Worm (Caenorhabditis elegans): ENCODE results near the gene skih-2.

Gene skih-2

DNA sequence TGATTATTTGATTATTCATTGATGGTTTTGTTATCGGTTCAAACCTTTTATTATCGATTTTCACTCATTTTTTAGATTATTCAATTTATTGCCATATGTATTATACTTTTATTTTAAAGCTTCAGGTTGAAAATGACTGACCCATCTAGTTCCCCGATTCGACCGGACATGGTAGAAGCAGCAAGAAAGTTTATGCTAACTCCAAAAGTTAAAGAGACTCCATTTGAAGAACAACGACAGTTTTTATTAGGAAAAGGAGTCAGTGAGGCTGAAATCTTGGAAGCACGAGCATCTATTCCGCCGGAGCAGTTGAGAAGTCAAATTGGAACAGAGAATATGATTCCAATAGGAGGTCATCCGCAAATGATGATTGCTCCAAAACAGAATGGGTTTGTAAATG is 40.8 kb upstream of the skih-2 start, which contains the start of gene prx-14:
TSS of gene prx-14 (plus strand) at position 120 of the 400 bp plus-strand sequence.
- TF ChIP-seq ceh-39 (tag; optimal IDR thresholded peaks at IDR 0.05) (no peak), mls-2 (tag; optimal IDR thresholded peaks at IDR 0.05) (no peak), flh-1 (GFP tag; optimal IDR thresholded peaks at IDR 0.05) (no peak), M03D4.4 (tag; optimal IDR thresholded peaks at IDR 0.05) (no peak), lin-13 (tag; optimal IDR thresholded peaks at IDR 0.05) (no peak), elt-3 (tag; optimal IDR thresholded peaks at IDR 0.05) (no peak), drap-1 (GFP tag; optimal IDR thresholded peaks at IDR 0.05) (no peak), mep-1 (tag; optimal IDR thresholded peaks at IDR 0.05) (no peak), snpc-4 (tag; optimal IDR thresholded peaks at IDR 0.05) (no peak), tbx-8 (GFP tag; optimal IDR thresholded peaks at IDR 0.05) (no peak), ces-1 (GFP tag; optimal IDR thresholded peaks at IDR 0.05) (no peak), blmp-1 (tag; optimal IDR thresholded peaks at IDR 0.05) (no peak), ceh-43 (GFP tag; optimal IDR thresholded peaks at IDR 0.05) (no peak), ceh-83 (GFP tag; optimal IDR thresholded peaks at IDR 0.05) (no peak)

DNA sequence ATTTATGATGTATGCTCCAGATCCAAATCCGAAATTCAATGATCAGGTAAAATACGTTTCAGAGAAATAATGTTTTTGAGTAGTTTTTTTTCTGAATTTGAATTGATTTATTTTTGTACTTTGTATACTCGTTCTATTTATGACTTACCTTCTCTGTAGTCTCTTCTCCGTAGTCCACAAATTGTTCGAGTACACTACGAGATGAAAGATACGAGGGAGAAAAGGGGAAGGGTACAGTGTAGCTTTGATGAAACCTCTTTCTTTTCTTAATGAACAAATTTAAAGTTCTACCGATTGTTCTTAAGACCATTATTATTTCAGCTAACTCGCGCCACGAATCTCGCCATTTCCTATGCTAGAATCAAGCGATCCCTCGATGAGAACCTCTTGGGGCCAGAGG is 37.9 kb upstream of the skih-2 start:
- TF ChIP-seq unc-39 (tag; optimal IDR thresholded peaks at IDR 0.05) = no peak
- no peak for TF ChIP-seq cnd-1 (tag; optimal IDR thresholded peaks at IDR 0.05)

DNA sequence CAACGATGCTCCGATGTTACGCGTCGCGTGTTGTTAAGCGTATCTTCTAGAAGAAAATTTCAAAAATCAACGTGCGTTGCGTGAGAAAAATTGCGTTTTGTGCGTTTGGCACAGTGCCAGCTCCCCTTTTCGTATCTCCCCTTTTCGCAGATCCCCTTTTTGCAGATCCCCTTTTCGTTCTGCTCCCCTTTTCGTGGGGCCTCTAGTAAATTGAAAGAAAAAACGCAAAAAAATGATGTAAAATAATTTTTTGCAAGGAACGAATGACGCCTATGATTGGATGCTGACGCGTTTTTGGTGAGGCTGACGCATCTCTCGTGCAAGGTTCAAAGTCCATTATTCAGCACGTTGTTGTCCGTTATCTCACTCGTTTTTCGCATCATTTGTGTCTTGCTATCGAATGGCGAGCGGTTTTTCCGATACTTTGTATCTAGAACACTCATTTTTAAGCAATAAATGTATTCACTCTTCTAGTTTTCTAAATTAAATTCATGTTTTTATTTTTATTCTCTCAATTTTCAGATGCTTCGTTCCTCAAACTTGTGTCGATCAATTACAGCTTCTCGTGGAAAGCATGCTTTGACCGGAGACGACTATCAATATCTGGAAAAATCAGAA is 37.1 kb upstream of the skih-2 start, which contains the start of gene cpt-2:
TSS of gene cpt-2 (plus strand) at position 523 of the 618 bp plus-strand sequence.
- TF ChIP-seq elt-3 (tag; optimal IDR thresholded peaks at IDR 0.05) (peak; percentile 28), ces-1 (GFP tag; optimal IDR thresholded peaks at IDR 0.05) (peak; percentile 36), unc-62 (GFP tag; optimal IDR thresholded peaks at IDR 0.05) (peak; percentile 36), pha-4 (tag; optimal IDR thresholded peaks at IDR 0.05) (peak; percentile 25), nhr-237 (tag; optimal IDR thresholded peaks at IDR 0.05) (peak; percentile 17), lin-13 (tag; optimal IDR thresholded peaks at IDR 0.05) (peak; percentile 64), lsy-2 (tag; optimal IDR thresholded peaks at IDR 0.05) (peak; percentile 17), mep-1 (tag; optimal IDR thresholded peaks at IDR 0.05) (peak; percentile 4)

DNA sequence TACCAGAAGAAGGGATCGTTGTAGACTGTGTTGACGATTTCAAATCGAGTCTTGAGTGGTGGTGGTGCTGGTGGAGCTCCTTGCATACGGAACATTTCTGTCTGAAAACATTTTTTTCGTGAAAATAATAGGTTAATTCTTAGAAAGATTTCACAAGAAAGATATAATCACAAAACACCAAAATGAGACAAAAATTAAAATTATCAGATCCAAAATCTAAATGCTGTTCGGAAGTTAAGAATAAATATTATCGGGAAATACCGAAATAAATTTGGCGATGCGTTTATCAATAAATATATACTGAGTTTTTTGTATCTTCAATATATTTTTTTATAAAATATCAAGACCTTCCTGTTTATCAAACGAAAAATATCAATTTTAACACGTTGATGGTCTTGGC is 36.3 kb upstream of the skih-2 start, which contains the start of gene C08F8.9:
TSS of gene C08F8.9 (minus strand) at position 101 of the 400 bp plus-strand sequence.
- TF ChIP-seq lin-32 (GFP tag; optimal IDR thresholded peaks at IDR 0.05) (no peak), sptf-1 (tag; optimal IDR thresholded peaks at IDR 0.05) (no peak)

DNA sequence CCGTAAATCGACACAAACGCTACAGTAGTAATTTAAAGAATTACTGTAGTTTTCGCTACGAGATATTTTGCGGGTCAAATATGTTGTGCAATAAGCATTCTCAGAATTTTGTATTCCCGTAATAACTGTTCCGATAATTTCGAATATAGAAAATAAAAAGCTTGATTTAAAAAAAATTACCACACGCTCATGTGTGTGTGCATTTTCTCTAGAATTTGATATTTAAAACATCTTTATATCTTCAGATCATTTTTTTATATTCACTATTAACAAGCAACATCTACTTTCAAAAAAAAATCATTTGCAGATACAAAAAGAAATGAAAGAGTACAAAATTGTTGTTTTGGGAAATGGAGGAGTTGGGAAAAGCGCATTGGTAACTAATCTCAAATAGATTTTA is 34.8 kb upstream of the skih-2 start, which contains the start of gene rap-3:
TSS of gene rap-3 (plus strand) at position 301 of the 400 bp plus-strand sequence.
- no peak for TF ChIP-seq ces-1 (GFP tag; optimal IDR thresholded peaks at IDR 0.05)
- no peak for TF ChIP-seq drap-1 (GFP tag; optimal IDR thresholded peaks at IDR 0.05)
- TF ChIP-seq sptf-1 (tag; optimal IDR thresholded peaks at IDR 0.05) = no peak
- TF ChIP-seq cnd-1 (tag; optimal IDR thresholded peaks at IDR 0.05) = no peak
- no peak for TF ChIP-seq ztf-11 (tag; optimal IDR thresholded peaks at IDR 0.05)
- TF ChIP-seq hlh-1 (tag; optimal IDR thresholded peaks at IDR 0.05) = no peak
- TF ChIP-seq zip-8 (tag; optimal IDR thresholded peaks at IDR 0.05) = no peak
- no peak for TF ChIP-seq blmp-1 (tag; optimal IDR thresholded peaks at IDR 0.05)

DNA sequence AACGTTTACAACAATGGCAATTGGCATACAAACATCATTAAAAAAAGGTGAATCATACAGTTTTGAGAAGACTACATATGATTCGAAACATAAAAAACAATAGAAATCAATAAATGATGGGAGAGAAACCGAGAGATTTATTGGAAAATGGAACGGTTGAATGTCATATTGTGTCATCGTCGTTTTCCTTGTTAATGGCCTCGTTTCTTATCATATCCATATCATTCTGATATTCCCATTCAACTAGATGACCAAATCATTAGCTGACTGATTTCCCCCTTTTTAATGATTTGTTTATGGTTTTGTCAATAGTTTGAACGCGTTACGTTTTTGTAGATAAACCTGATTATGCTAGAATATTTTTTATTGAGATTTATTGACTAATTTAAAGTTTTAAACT is 32.6 kb upstream of the skih-2 start:
- TF ChIP-seq nhr-12 (tag; optimal IDR thresholded peaks at IDR 0.05) (no peak), nhr-28 (tag; optimal IDR thresholded peaks at IDR 0.05) (no peak), elt-1 (tag; optimal IDR thresholded peaks at IDR 0.05; ENCODE audit: borderline replicate concordance, insufficient read depth) (no peak), unc-120 (tag; optimal IDR thresholded peaks at IDR 0.05; ENCODE audit: poor library complexity, severe bottlenecking) (no peak)

DNA sequence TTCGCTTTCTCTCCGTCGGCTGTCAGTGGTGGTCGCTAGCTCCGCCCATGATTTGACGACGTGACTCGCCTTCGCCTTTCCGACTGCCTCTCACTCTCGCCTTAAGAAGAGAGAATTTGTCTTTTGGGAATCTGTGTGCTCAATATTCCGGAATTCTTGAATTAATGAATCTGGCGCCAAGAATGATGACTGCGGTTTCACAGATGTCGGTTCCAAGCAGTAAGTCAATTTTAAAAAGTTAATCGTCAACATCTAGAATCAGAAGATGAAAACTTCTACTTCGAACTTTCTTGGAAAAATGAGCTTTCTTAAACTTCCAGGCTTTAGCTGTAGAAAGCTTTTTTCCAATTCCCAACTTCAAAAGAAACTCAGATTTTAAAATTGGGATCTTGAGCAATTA is 27.5 kb upstream of the skih-2 start, which contains the start of gene nhr-67:
TSS of gene nhr-67 (plus strand) at position 97 of the 400 bp plus-strand sequence.
- no peak for TF ChIP-seq nhr-28 (tag; optimal IDR thresholded peaks at IDR 0.05)
- TF ChIP-seq unc-39 (tag; optimal IDR thresholded peaks at IDR 0.05) = no peak
- no peak for TF ChIP-seq ces-1 (GFP tag; optimal IDR thresholded peaks at IDR 0.05)
- TF ChIP-seq nhr-2 (tag; optimal IDR thresholded peaks at IDR 0.05) = no peak
- no peak for TF ChIP-seq nhr-76 (tag; optimal IDR thresholded peaks at IDR 0.05)
- TF ChIP-seq mep-1 (tag; optimal IDR thresholded peaks at IDR 0.05) = no peak
- TF ChIP-seq ztf-11 (tag; optimal IDR thresholded peaks at IDR 0.05) = no peak
- TF ChIP-seq cnd-1 (tag; optimal IDR thresholded peaks at IDR 0.05) = no peak
- no peak for TF ChIP-seq elt-1 (tag; optimal IDR thresholded peaks at IDR 0.05; ENCODE audit: borderline replicate concordance, insufficient read depth)
- no peak for TF ChIP-seq nhr-12 (tag; optimal IDR thresholded peaks at IDR 0.05)
- TF ChIP-seq pha-4 (tag; optimal IDR thresholded peaks at IDR 0.05) = no peak
- no peak for TF ChIP-seq M03D4.4 (tag; optimal IDR thresholded peaks at IDR 0.05)

Measured in whole organism, mixed stage, embryonic.